Fruit fly (Drosophila melanogaster) whole organism, prepupa: Measurements from ENCODE around the gene Snapin.

ENCODE experiments used
- Blimp-1 ChIP-seq: fragments of 200-800 bp; sonication (Bioruptor generic); optimal IDR thresholded peaks from 3 replicates; lab custom pipeline; 2017; ENCODE audit warnings: missing biosample characterization, missing genetic modification characterization, mild to moderate bottlenecking, moderate library complexity, missing genetic modification reagents
- CG10631 ChIP-seq: fragments of 200-800 bp; sonication (Bioruptor generic); optimal IDR thresholded peaks from 2 replicates; lab custom pipeline; 2016; ENCODE audit warnings: missing biosample characterization, missing genetic modification characterization
- CG10669 ChIP-seq: fragments of 200-800 bp; sonication (Bioruptor generic); optimal IDR thresholded peaks from 3 replicates; lab custom pipeline; 2018; ENCODE audit warnings: missing biosample characterization, mild to moderate bottlenecking, missing genetic modification characterization, moderate library complexity
- CG11294 ChIP-seq: fragments of 200-800 bp; sonication (Bioruptor generic); IDR thresholded peaks from 2 replicates; pipeline ENCODE4 v1.3.6; 2022; ENCODE audit warnings: missing biosample characterization, missing genetic modification characterization
- CG11762 ChIP-seq: fragments of 200-800 bp; sonication (Bioruptor generic); optimal IDR thresholded peaks from 3 replicates; lab custom pipeline; 2016; ENCODE audit warnings: missing biosample characterization, missing genetic modification characterization; ENCODE audit not compliant: insufficient read depth
- CG15336 ChIP-seq: fragments of 200-800 bp; sonication (Bioruptor generic); IDR thresholded peaks from 2 replicates; pipeline ENCODE4 v1.3.6; 2022; ENCODE audit warnings: missing biosample characterization, missing genetic modification characterization
- CG1621 ChIP-seq: fragments of 200-800 bp; sonication (Bioruptor generic); optimal IDR thresholded peaks from 3 replicates; lab custom pipeline; 2018; ENCODE audit warnings: missing biosample characterization, mild to moderate bottlenecking, missing genetic modification characterization
- CG16779 ChIP-seq: fragments of 200-800 bp; sonication (Bioruptor generic); optimal IDR thresholded peaks from 3 replicates; lab custom pipeline; 2017; ENCODE audit warnings: missing biosample characterization, mild to moderate bottlenecking, missing genetic modification characterization
- CG3032 ChIP-seq: fragments of 200-800 bp; optimal IDR thresholded peaks from 2 replicates; lab custom pipeline; 2019; ENCODE audit warnings: missing biosample characterization, mild to moderate bottlenecking, missing genetic modification characterization, moderate library complexity
- CG32006 ChIP-seq: fragments of 200-800 bp; sonication (Bioruptor generic); optimal IDR thresholded peaks from 3 replicates; lab custom pipeline; 2017; ENCODE audit warnings: missing biosample characterization, mild to moderate bottlenecking, missing genetic modification characterization
- CG34406 ChIP-seq: fragments of 200-800 bp; sonication (Bioruptor generic); optimal IDR thresholded peaks from 3 replicates; lab custom pipeline; 2016; ENCODE audit warnings: missing biosample characterization, missing genetic modification characterization
- CG4318 ChIP-seq: fragments of 200-800 bp; sonication (Bioruptor generic); optimal IDR thresholded peaks from 3 replicates; lab custom pipeline; 2017; ENCODE audit warnings: missing biosample characterization, mild to moderate bottlenecking, missing genetic modification characterization
- CG6163 ChIP-seq: fragments of 200-800 bp; sonication (Bioruptor generic); IDR thresholded peaks from 3 replicates; pipeline ENCODE4 v1.3.6; 2022; ENCODE audit warnings: missing biosample characterization, missing genetic modification characterization
- CG6276 ChIP-seq: fragments of 200-800 bp; sonication (Bioruptor generic); optimal IDR thresholded peaks from 2 replicates; lab custom pipeline; 2017; ENCODE audit warnings: missing biosample characterization, mild to moderate bottlenecking, missing genetic modification characterization
- CG6854 ChIP-seq: fragments of 200-800 bp; sonication (Bioruptor generic); optimal IDR thresholded peaks from 2 replicates; lab custom pipeline; 2017; ENCODE audit warnings: missing biosample characterization, mild to moderate bottlenecking, missing genetic modification characterization
- CG7368 ChIP-seq: fragments of 200-800 bp; sonication (Bioruptor generic); optimal IDR thresholded peaks from 3 replicates; lab custom pipeline; 2016; ENCODE audit warnings: missing biosample characterization, missing genetic modification characterization
- CG8119 ChIP-seq: fragments of 200-800 bp; sonication (Bioruptor generic); IDR thresholded peaks from 3 replicates; pipeline ENCODE4 v1.3.6; 2022; ENCODE audit warnings: missing biosample characterization, missing genetic modification characterization
- CG8319 ChIP-seq: fragments of 200-800 bp; sonication (Bioruptor generic); optimal IDR thresholded peaks from 3 replicates; lab custom pipeline; 2016; ENCODE audit warnings: missing biosample characterization, missing genetic modification characterization
- CG9139 ChIP-seq: fragments of 200-800 bp; sonication (Bioruptor generic); optimal IDR thresholded peaks from 3 replicates; lab custom pipeline; 2017; ENCODE audit warnings: missing biosample characterization, mild to moderate bottlenecking, missing genetic modification characterization
- Eip78C ChIP-seq: fragments of 200-800 bp; sonication (Bioruptor generic); peaks from one replicate; lab custom pipeline; 2016; ENCODE audit warnings: missing biosample characterization, missing genetic modification characterization
- Eip93F ChIP-seq: fragments of 200-800 bp; sonication (Bioruptor generic); optimal IDR thresholded peaks from 2 replicates; lab custom pipeline; 2016; ENCODE audit warnings: missing biosample characterization, mild to moderate bottlenecking, missing genetic modification characterization
- Ets21C ChIP-seq: fragments of 200-800 bp; sonication (Bioruptor generic); optimal IDR thresholded peaks from 3 replicates; lab custom pipeline; 2016; ENCODE audit warnings: missing biosample characterization, missing genetic modification characterization
- Gug ChIP-seq: fragments of 200-800 bp; sonication (Bioruptor generic); IDR thresholded peaks from 2 replicates; pipeline ENCODE4 v1.3.6; 2022; ENCODE audit warnings: missing biosample characterization, missing genetic modification characterization
- Hr38 ChIP-seq: sonication (Bioruptor generic); optimal IDR thresholded peaks from 2 replicates; lab custom pipeline; 2016; ENCODE audit warnings: missing biosample characterization, missing genetic modification characterization
- Hr39 ChIP-seq: fragments of 200-800 bp; sonication (Bioruptor generic); optimal IDR thresholded peaks from 2 replicates; lab custom pipeline; 2016; ENCODE audit warnings: missing biosample characterization, missing genetic modification characterization
- Hr4 ChIP-seq: fragments of 200-800 bp; sonication (Bioruptor generic); optimal IDR thresholded peaks from 3 replicates; lab custom pipeline; 2016; ENCODE audit warnings: missing biosample characterization, missing genetic modification characterization
- Lpt ChIP-seq: fragments of 200-800 bp; sonication (Bioruptor generic); optimal IDR thresholded peaks from 3 replicates; lab custom pipeline; 2016; ENCODE audit warnings: missing biosample characterization, missing genetic modification characterization
- Met ChIP-seq: fragments of 200-800 bp; sonication (Bioruptor generic); optimal IDR thresholded peaks from 3 replicates; lab custom pipeline; 2016; ENCODE audit warnings: missing biosample characterization, missing genetic modification characterization
- OdsH ChIP-seq: fragments of 200-800 bp; sonication (Bioruptor generic); optimal IDR thresholded peaks from 3 replicates; lab custom pipeline; 2016; ENCODE audit warnings: missing biosample characterization, missing genetic modification characterization
- Smox ChIP-seq: fragments of 200-800 bp; sonication (Bioruptor generic); optimal IDR thresholded peaks from 3 replicates; lab custom pipeline; 2016; ENCODE audit warnings: missing biosample characterization, missing genetic modification characterization
- Sox14 ChIP-seq: fragments of 200-800 bp; sonication (Bioruptor generic); optimal IDR thresholded peaks from 3 replicates; lab custom pipeline; 2016; ENCODE audit warnings: missing biosample characterization, missing genetic modification characterization
- Sox15 ChIP-seq: fragments of 200-800 bp; sonication (Bioruptor generic); optimal IDR thresholded peaks from 3 replicates; lab custom pipeline; 2016; ENCODE audit warnings: missing biosample characterization, missing genetic modification characterization
- achi ChIP-seq: fragments of 200-800 bp; sonication (Bioruptor generic); optimal IDR thresholded peaks from 3 replicates; lab custom pipeline; 2016; ENCODE audit warnings: missing biosample characterization, missing genetic modification characterization
- acj6 ChIP-seq: fragments of 200-800 bp; sonication (Bioruptor generic); optimal IDR thresholded peaks from 3 replicates; lab custom pipeline; 2016; ENCODE audit warnings: missing biosample characterization, missing genetic modification characterization
- cyc ChIP-seq: fragments of 200-800 bp; sonication (Bioruptor generic); optimal IDR thresholded peaks from 3 replicates; lab custom pipeline; 2016; ENCODE audit warnings: missing biosample characterization, missing genetic modification characterization
- dac ChIP-seq: fragments of 200-800 bp; sonication (Bioruptor generic); optimal IDR thresholded peaks from 2 replicates; lab custom pipeline; 2017; ENCODE audit warnings: missing biosample characterization, mild to moderate bottlenecking, missing genetic modification characterization
- dsx ChIP-seq: fragments of 200-800 bp; optimal IDR thresholded peaks from 3 replicates; lab custom pipeline; 2019; ENCODE audit warnings: missing biosample characterization, mild to moderate bottlenecking, missing genetic modification characterization, moderate library complexity; ENCODE audit not compliant: poor library complexity, severe bottlenecking
- eg ChIP-seq: fragments of 200-800 bp; sonication (Bioruptor generic); IDR thresholded peaks from 3 replicates; pipeline ENCODE4 v1.3.6; 2022; ENCODE audit warnings: missing biosample characterization, missing genetic modification characterization
- esn ChIP-seq: fragments of 200-800 bp; sonication (Bioruptor generic); optimal IDR thresholded peaks from 2 replicates; lab custom pipeline; 2016; ENCODE audit warnings: missing biosample characterization, mild to moderate bottlenecking, missing genetic modification characterization, moderate library complexity
- fd85E ChIP-seq: fragments of 200-800 bp; sonication (Bioruptor generic); optimal IDR thresholded peaks from 3 replicates; lab custom pipeline; 2016; ENCODE audit warnings: missing biosample characterization, missing genetic modification characterization
- lz ChIP-seq: fragments of 200-800 bp; sonication (Bioruptor generic); optimal IDR thresholded peaks from 3 replicates; lab custom pipeline; 2016; ENCODE audit warnings: missing biosample characterization, missing genetic modification characterization
- net ChIP-seq: fragments of 200-800 bp; sonication (Bioruptor generic); optimal IDR thresholded peaks from 3 replicates; lab custom pipeline; 2016; ENCODE audit warnings: missing biosample characterization, missing genetic modification characterization
- pdm3 ChIP-seq: fragments of 200-800 bp; sonication (Bioruptor generic); optimal IDR thresholded peaks from 3 replicates; lab custom pipeline; 2016; ENCODE audit warnings: missing biosample characterization, missing genetic modification characterization
- salr ChIP-seq, 2 experiments: fragments of 200-800 bp; sonication (Bioruptor generic); optimal IDR thresholded peaks; 3 replicates each; lab custom pipeline; 2016 to 2018; ENCODE audit warnings: missing biosample characterization in 2 of 2, missing genetic modification characterization in 2 of 2, mild to moderate bottlenecking in 1 of 2
- spab ChIP-seq: fragments of 200-800 bp; sonication (Bioruptor generic); optimal IDR thresholded peaks from 2 replicates; lab custom pipeline; 2017; ENCODE audit warnings: missing biosample characterization, mild to moderate bottlenecking, missing genetic modification characterization, missing genetic modification reagents
- ss ChIP-seq, 2 experiments: fragments of 200-800 bp; sonication (Bioruptor generic); optimal IDR thresholded peaks; 2 replicates in 1 of 2; 3 replicates in 1 of 2; lab custom pipeline; 2017 to 2018; ENCODE audit warnings: mild to moderate bottlenecking in 2 of 2, missing biosample characterization in 2 of 2, missing genetic modification characterization in 2 of 2, moderate library complexity in 1 of 2
- svp ChIP-seq: fragments of 200-800 bp; sonication (Bioruptor generic); peaks from one replicate; lab custom pipeline; 2016; ENCODE audit warnings: missing biosample characterization, missing genetic modification characterization
- topi ChIP-seq: fragments of 200-800 bp; sonication (Bioruptor generic); optimal IDR thresholded peaks from 3 replicates; lab custom pipeline; 2016; ENCODE audit warnings: missing biosample characterization, missing genetic modification characterization

Gene Snapin

DNA sequence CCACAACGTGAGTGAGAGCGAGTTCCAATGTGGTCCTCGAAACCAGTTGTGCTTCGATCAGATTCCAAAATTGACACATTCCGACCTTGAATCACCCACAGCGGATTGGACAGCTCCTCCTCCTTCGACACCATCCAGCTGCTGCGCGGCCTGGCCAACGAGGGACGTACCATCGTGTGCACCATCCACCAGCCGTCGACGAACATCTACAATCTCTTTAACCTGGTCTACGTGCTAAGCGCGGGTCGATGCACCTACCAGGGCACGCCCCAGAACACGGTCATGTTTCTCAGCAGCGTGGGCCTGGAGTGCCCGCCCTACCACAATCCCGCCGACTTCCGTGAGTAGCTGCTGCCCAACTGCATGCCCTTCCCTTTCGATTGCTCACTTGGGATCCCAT, 21.9 kb downstream of the Snapin start:
- no peak for TF ChIP-seq salr (GFP tag; optimal IDR thresholded peaks at IDR 0.05; lab: Kevin White, UChicago)
- TF ChIP-seq net (GFP tag; lab: Kevin White, UChicago), result no peak
- no peak for TF ChIP-seq acj6 (GFP tag; lab: Kevin White, UChicago)
- no peak for TF ChIP-seq CG4318 (GFP tag; lab: Kevin White, UChicago)
- no peak for TF ChIP-seq CG3032 (tag; lab: Kevin White, UChicago)
- no peak for TF ChIP-seq Hr39 (GFP tag; lab: Kevin White, UChicago)
- no peak for TF ChIP-seq CG16779 (tag; lab: Kevin White, UChicago)
- no peak for TF ChIP-seq CG9139
- no peak for TF ChIP-seq CG15336
- no peak for TF ChIP-seq topi (GFP tag; lab: Kevin White, UChicago)
- no peak for TF ChIP-seq CG6163 (GFP tag; lab: Robert Waterston, UW)

DNA sequence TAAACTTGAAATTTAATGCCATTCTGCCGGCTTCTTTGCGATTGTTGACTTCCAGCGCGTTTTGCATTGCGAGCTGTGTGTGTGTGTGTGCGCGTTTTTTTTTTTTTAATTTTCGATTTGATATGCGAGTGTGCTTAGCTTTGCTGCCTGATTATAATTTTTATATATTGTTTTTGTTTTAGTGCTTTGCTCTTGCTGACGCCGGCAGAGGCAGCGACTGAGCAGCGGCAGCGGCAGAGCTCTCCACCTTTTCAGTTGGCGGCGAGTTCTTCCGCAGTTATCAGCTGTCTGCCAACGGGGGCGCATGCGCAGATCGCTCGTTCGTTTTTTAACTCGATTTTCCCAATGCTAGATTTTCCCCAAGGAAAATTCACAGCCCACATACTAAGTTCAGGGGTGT, 23.9 kb downstream of the Snapin start:
- TF ChIP-seq lz (GFP tag; lab: Kevin White, UChicago) (no peak), CG6163 (GFP tag; lab: Robert Waterston, UW) (peak; percentile 51; the same call in 2 of the 3 replicates)

DNA sequence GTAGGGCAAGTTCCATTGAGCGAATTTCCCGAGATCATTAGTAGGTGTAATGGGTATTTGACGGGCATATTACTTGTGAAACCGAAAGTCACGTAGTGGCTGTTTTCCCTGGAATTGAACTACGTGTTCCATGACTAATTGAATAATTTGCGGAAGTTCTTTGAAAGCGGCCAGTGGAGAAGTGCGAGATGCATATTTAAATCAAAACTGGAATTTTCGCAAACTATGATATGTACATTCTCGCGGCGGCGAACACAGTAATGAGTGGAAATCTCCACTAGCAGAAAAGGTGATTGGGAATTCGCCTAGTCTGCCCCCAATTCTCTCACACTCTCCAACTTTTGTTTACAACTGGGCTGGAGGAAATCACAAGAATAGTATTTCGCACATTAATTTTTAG, 24.5 kb downstream of the Snapin start:
- TF ChIP-seq CG34406 (GFP tag; lab: Kevin White, UChicago), result no peak
- no peak for TF ChIP-seq eg (GFP tag; lab: Robert Waterston, UW)
- no peak for TF ChIP-seq Met (GFP tag; lab: Kevin White, UChicago)
- peak in 1 of 2 experiments; percentile 4 for TF ChIP-seq salr (GFP tag; optimal IDR thresholded peaks at IDR 0.05; lab: Kevin White, UChicago)
- no peak for TF ChIP-seq Hr39 (GFP tag; lab: Kevin White, UChicago)
- peak; percentile 32 for TF ChIP-seq CG32006 (GFP tag; lab: Kevin White, UChicago)
- TF ChIP-seq fd85E, result no peak
- no peak for TF ChIP-seq CG6854 (GFP tag; lab: Kevin White, UChicago)
- TF ChIP-seq CG16779 (tag; lab: Kevin White, UChicago), result no peak
- TF ChIP-seq CG11762, result no peak
- TF ChIP-seq Sox15 (GFP tag; lab: Kevin White, UChicago), result no peak
- no peak for TF ChIP-seq cyc
- no peak for TF ChIP-seq dac (GFP tag; lab: Kevin White, UChicago)
- no peak for TF ChIP-seq Gug (GFP tag; lab: Robert Waterston, UW)
- peak; percentile 30 for TF ChIP-seq CG10669 (GFP tag; lab: Kevin White, UChicago)
- peak; percentile 3 for TF ChIP-seq spab (GFP tag; lab: Kevin White, UChicago)
- TF ChIP-seq CG10631 (GFP tag; lab: Kevin White, UChicago), result peak; percentile 40
- peak; percentile 17 for TF ChIP-seq pdm3
- peak; percentile 11 for TF ChIP-seq CG1621 (tag; lab: Kevin White, UChicago)
- TF ChIP-seq achi, result peak; percentile 6
- TF ChIP-seq dsx (GFP tag; lab: Kevin White, UChicago), result no peak
- no peak for TF ChIP-seq ss (GFP tag; optimal IDR thresholded peaks at IDR 0.05; lab: Kevin White, UChicago)
- no peak for TF ChIP-seq svp (GFP tag; lab: Kevin White, UChicago)
- no peak for TF ChIP-seq Lpt (GFP tag; lab: Kevin White, UChicago)
- no peak for TF ChIP-seq OdsH
- no peak for TF ChIP-seq esn (GFP tag; lab: Kevin White, UChicago)
- TF ChIP-seq Eip93F (GFP tag; lab: Kevin White, UChicago), result no peak
- no peak for TF ChIP-seq Sox14
- no peak for TF ChIP-seq CG4318 (GFP tag; lab: Kevin White, UChicago)
- no peak for TF ChIP-seq Hr4
- TF ChIP-seq Blimp-1 (GFP tag; lab: Kevin White, UChicago), result no peak
- no peak for TF ChIP-seq Ets21C (GFP tag; lab: Kevin White, UChicago)
- no peak for TF ChIP-seq Hr38
- TF ChIP-seq CG15336, result no peak
- TF ChIP-seq Eip78C (GFP tag; lab: Kevin White, UChicago), result peak; percentile 72
- no peak for TF ChIP-seq CG8319
- TF ChIP-seq lz (GFP tag; lab: Kevin White, UChicago), result no peak
- no peak for TF ChIP-seq CG6276 (GFP tag; lab: Kevin White, UChicago)
- no peak for TF ChIP-seq CG8119
- no peak for TF ChIP-seq CG7368 (GFP tag; lab: Kevin White, UChicago)
- no peak for TF ChIP-seq CG6163 (GFP tag; lab: Robert Waterston, UW)
- no peak for TF ChIP-seq Smox (GFP tag; lab: Kevin White, UChicago)
- 0 out of 2 replicates have a peak, but pooled peaks have one; percentile 15 for TF ChIP-seq CG11294 (GFP tag; lab: Robert Waterston, UW)
- TF ChIP-seq net (GFP tag; lab: Kevin White, UChicago), result no peak
